Worm (Caenorhabditis elegans) whole organism, L1 larva: ENCODE results near the gene srsx-32.

ENCODE experiments used
- C04F5.9 ChIP-seq: sonication (generic microtip); optimal IDR thresholded peaks from 2 replicates; lab custom pipeline; 2016; ENCODE audit warnings: missing genetic modification characterization, missing compliant biosample characterization
- aha-1 ChIP-seq: fragments of 150-350 bp; optimal IDR thresholded peaks from 2 replicates; lab custom pipeline; 2014; ENCODE audit warnings: missing biosample characterization, missing genetic modification characterization
- alr-1 ChIP-seq: fragments of 200-800 bp; sonication (Bioruptor generic); optimal IDR thresholded peaks from 2 replicates; lab custom pipeline; 2018; ENCODE audit warnings: borderline replicate concordance, mild to moderate bottlenecking, missing genetic modification characterization, missing compliant biosample characterization
- aly-2 ChIP-seq: fragments of 150-350 bp; optimal IDR thresholded peaks from 2 replicates; lab custom pipeline; 2014; ENCODE audit warnings: missing biosample characterization, missing genetic modification characterization
- ama-1 ChIP-seq: fragments of 150-350 bp; optimal IDR thresholded peaks from 2 replicates; lab custom pipeline; 2014
- blmp-1 ChIP-seq: fragments of 150-350 bp; optimal IDR thresholded peaks from 2 replicates; lab custom pipeline; 2014; ENCODE audit warnings: missing biosample characterization, missing genetic modification characterization
- ceh-63 ChIP-seq: fragments of 200-800 bp; sonication (Bioruptor generic); optimal IDR thresholded peaks from 2 replicates; lab custom pipeline; 2018; ENCODE audit warnings: mild to moderate bottlenecking, missing genetic modification characterization, missing compliant biosample characterization
- ces-1 ChIP-seq: fragments of 150-350 bp; optimal IDR thresholded peaks from 2 replicates; lab custom pipeline; 2014; ENCODE audit warnings: missing biosample characterization, missing genetic modification reagents, missing genetic modification characterization
- efl-1 ChIP-seq, 4 experiments: fragments of 150-350 bp; optimal IDR thresholded peaks in 3 of 4; peaks in 1 of 4; 1 replicate in 1 of 4; 2 replicates in 3 of 4; lab custom pipeline; 2014; ENCODE audit warnings: missing biosample characterization in 2 of 4, missing genetic modification characterization in 2 of 4, missing genetic modification reagents in 2 of 4
- fos-1 ChIP-seq: fragments of 150-350 bp; optimal IDR thresholded peaks from 2 replicates; lab custom pipeline; 2014; ENCODE audit warnings: missing biosample characterization, missing genetic modification characterization
- grh-1 ChIP-seq: fragments of 200-800 bp; sonication (Bioruptor generic); IDR thresholded peaks from 2 replicates; pipeline ENCODE4 v1.3.6; 2022; ENCODE audit warnings: missing genetic modification reagents, missing genetic modification characterization, missing compliant biosample characterization
- hlh-17 ChIP-seq: fragments of 200-800 bp; sonication (Bioruptor generic); optimal IDR thresholded peaks from 2 replicates; lab custom pipeline; 2018; ENCODE audit warnings: missing genetic modification characterization, mild to moderate bottlenecking, missing compliant biosample characterization, moderate library complexity, borderline replicate concordance
- hlh-4 ChIP-seq: sonication (generic microtip); optimal IDR thresholded peaks from 2 replicates; lab custom pipeline; 2016; ENCODE audit warnings: mild to moderate bottlenecking, missing genetic modification characterization, missing compliant biosample characterization
- isw-1 ChIP-seq: fragments of 200-800 bp; sonication (Bioruptor generic); IDR thresholded peaks from 2 replicates; pipeline ENCODE4 v1.3.6; 2022; ENCODE audit warnings: missing genetic modification characterization, missing compliant biosample characterization
- lin-13 ChIP-seq: fragments of 150-350 bp; optimal IDR thresholded peaks from 2 replicates; lab custom pipeline; 2014; ENCODE audit warnings: missing biosample characterization, missing genetic modification reagents, missing genetic modification characterization
- lin-15B ChIP-seq: fragments of 150-350 bp; sonication (generic microtip); optimal IDR thresholded peaks from 3 replicates; lab custom pipeline; 2014; ENCODE audit warnings: missing biosample characterization, missing genetic modification characterization
- lin-39 ChIP-seq: fragments of 150-350 bp; optimal IDR thresholded peaks from 2 replicates; lab custom pipeline; 2014; ENCODE audit warnings: missing biosample characterization, missing genetic modification reagents, missing genetic modification characterization
- lir-3 ChIP-seq: sonication (generic microtip); optimal IDR thresholded peaks from 2 replicates; lab custom pipeline; 2016; ENCODE audit warnings: mild to moderate bottlenecking, missing genetic modification characterization, moderate library complexity, missing compliant biosample characterization; ENCODE audit not compliant: poor library complexity
- mdl-1 ChIP-seq, 2 experiments: fragments of 150-350 bp; optimal IDR thresholded peaks; 2 replicates each; lab custom pipeline; 2014 to 2017; ENCODE audit warnings: missing biosample characterization in 2 of 2, missing genetic modification characterization in 2 of 2, inconsistent platforms in 1 of 2
- mef-2 ChIP-seq: fragments of 150-350 bp; optimal IDR thresholded peaks from 2 replicates; lab custom pipeline; 2014; ENCODE audit warnings: missing biosample characterization, missing genetic modification characterization
- nhr-19 ChIP-seq: fragments of 200-800 bp; sonication (Bioruptor generic); conservative IDR thresholded peaks from 2 replicates; pipeline ENCODE4 v1.3.6; 2022; ENCODE audit warnings: missing genetic modification characterization, missing compliant biosample characterization
- nhr-20 ChIP-seq: sonication (generic microtip); optimal IDR thresholded peaks from 2 replicates; lab custom pipeline; 2016; ENCODE audit warnings: mild to moderate bottlenecking, missing genetic modification characterization, missing compliant biosample characterization
- nhr-237 ChIP-seq: fragments of 150-350 bp; optimal IDR thresholded peaks from 2 replicates; lab custom pipeline; 2014; ENCODE audit warnings: missing biosample characterization, missing genetic modification characterization
- nhr-84 ChIP-seq: sonication (generic microtip); optimal IDR thresholded peaks from 2 replicates; lab custom pipeline; 2017; ENCODE audit warnings: missing biosample characterization, missing genetic modification characterization
- nhr-90 ChIP-seq: sonication (generic microtip); optimal IDR thresholded peaks from 2 replicates; lab custom pipeline; 2016; ENCODE audit warnings: mild to moderate bottlenecking, missing genetic modification characterization, missing compliant biosample characterization; ENCODE audit not compliant: poor library complexity
- pag-3 ChIP-seq: sonication (generic microtip); optimal IDR thresholded peaks from 2 replicates; lab custom pipeline; 2017; ENCODE audit warnings: missing genetic modification characterization, mild to moderate bottlenecking, missing compliant biosample characterization, antibody characterized with exemption, borderline replicate concordance; ENCODE audit not compliant: insufficient read depth
- pax-3 ChIP-seq: fragments of 200-800 bp; sonication (Bioruptor generic); optimal IDR thresholded peaks from 2 replicates; lab custom pipeline; 2018; ENCODE audit warnings: mild to moderate bottlenecking, missing genetic modification characterization, moderate library complexity, missing compliant biosample characterization
- pqm-1 ChIP-seq: sonication (generic microtip); optimal IDR thresholded peaks from 3 replicates; lab custom pipeline; 2017; ENCODE audit warnings: missing biosample characterization, missing genetic modification characterization
- sptf-1 ChIP-seq: fragments of 150-350 bp; optimal IDR thresholded peaks from 2 replicates; lab custom pipeline; 2014; ENCODE audit warnings: missing biosample characterization, missing genetic modification characterization
- sup-37 ChIP-seq: fragments of 200-800 bp; sonication (Bioruptor generic); optimal IDR thresholded peaks from 2 replicates; lab custom pipeline; 2018; ENCODE audit warnings: mild to moderate bottlenecking, missing genetic modification characterization, missing compliant biosample characterization
- tlp-1 ChIP-seq: fragments of 150-350 bp; optimal IDR thresholded peaks from 2 replicates; lab custom pipeline; 2014; ENCODE audit warnings: missing biosample characterization, missing genetic modification characterization
- unc-30 ChIP-seq: sonication (generic microtip); optimal IDR thresholded peaks from 2 replicates; lab custom pipeline; 2017; ENCODE audit warnings: missing biosample characterization, missing genetic modification characterization
- vab-15 ChIP-seq: sonication (generic microtip); optimal IDR thresholded peaks from 2 replicates; lab custom pipeline; 2017; ENCODE audit warnings: missing genotype, mild to moderate bottlenecking, missing genetic modification characterization, missing compliant biosample characterization
- xbp-1 ChIP-seq: sonication (generic microtip); optimal IDR thresholded peaks from 2 replicates; lab custom pipeline; 2016; ENCODE audit warnings: missing genetic modification characterization, missing compliant biosample characterization
- zag-1 ChIP-seq: fragments of 150-350 bp; optimal IDR thresholded peaks from 2 replicates; lab custom pipeline; 2014; ENCODE audit warnings: missing biosample characterization, missing genetic modification characterization

Gene srsx-32

ce11 chrV:7017059-7017458, at the start of gene srsx-32:
Gene srsx-32 (plus strand): TSS chrV:7017359.
- TF ChIP-seq pag-3 (tag; lab: Kevin White, UChicago) (no peak), vab-15 (no peak), nhr-90 (no peak)

ce11 chrV:6969950-6970532, 47.1 kb upstream of the srsx-32 start, which contains the start of gene ptr-15:
Gene ptr-15 (minus strand): TSS chrV:6970000.
- TF ChIP-seq tlp-1 (tag; lab: Kevin White, UChicago) (no peak), efl-1 (optimal IDR thresholded peaks at IDR 0.05; lab: Kevin White, UChicago) (no peak), efl-1 (GFP tag; optimal IDR thresholded peaks at IDR 0.05 in 1 of 2; lab: Kevin White, UChicago) (peak in 1 of 2 experiments; percentile 60), blmp-1 (tag; lab: Kevin White, UChicago) (peak; percentile 74)
- TF ChIP-seq, all 84 proteins: peak for 2

- no peak for TF ChIP-seq isw-1 (GFP tag; lab: Robert Waterston, UW)
- TF ChIP-seq zag-1 (tag; lab: Kevin White, UChicago) = no peak
- TF ChIP-seq pax-3 = no peak
- no peak for TF ChIP-seq ceh-63 (GFP tag; lab: Kevin White, UChicago)
- TF ChIP-seq lin-39 (tag; lab: Kevin White, UChicago) = no peak
- TF ChIP-seq C04F5.9 (tag; lab: Kevin White, UChicago) = no peak
- TF ChIP-seq pqm-1 (tag; lab: Kevin White, UChicago) = no peak
- no peak for TF ChIP-seq lin-13 (GFP tag; lab: Kevin White, UChicago)
- TF ChIP-seq aly-2 (tag; lab: Kevin White, UChicago) = no peak
- no peak for TF ChIP-seq nhr-20
- TF ChIP-seq nhr-19 (GFP tag; lab: Robert Waterston, UW) = no peak
- no peak for TF ChIP-seq fos-1
- TF ChIP-seq pag-3 (tag; lab: Kevin White, UChicago) = no peak
- TF ChIP-seq unc-30 (tag; lab: Kevin White, UChicago) = no peak
- no peak for TF ChIP-seq hlh-4 (tag; lab: Kevin White, UChicago)
Observed at ce11 chrV:6971567-6971966, 45.6 kb upstream of the srsx-32 start, which contains the start of gene srx-59. Gene srx-59 (plus strand): TSS chrV:6971867.

ce11 chrV:6976047-6976446, 41.1 kb upstream of the srsx-32 start, which contains the start of gene srx-16:
Gene srx-16 (plus strand): TSS chrV:6976347.
- TF ChIP-seq pag-3 (tag; lab: Kevin White, UChicago) = no peak
- TF ChIP-seq mef-2 (tag; lab: Kevin White, UChicago) = no peak
- TF ChIP-seq ama-1 = no peak
- no peak for TF ChIP-seq blmp-1 (tag; lab: Kevin White, UChicago)
- no peak for TF ChIP-seq hlh-17 (GFP tag; lab: Kevin White, UChicago)
- TF ChIP-seq unc-30 (tag; lab: Kevin White, UChicago) = no peak
- no peak for TF ChIP-seq ces-1 (GFP tag; lab: Kevin White, UChicago)

- TF ChIP-seq mdl-1 (tag; optimal IDR thresholded peaks at IDR 0.05; lab: Kevin White, UChicago) (no peak), pax-3 (no peak), nhr-237 (tag; lab: Kevin White, UChicago) (no peak), unc-30 (tag; lab: Kevin White, UChicago) (no peak), grh-1 (GFP tag; lab: Robert Waterston, UW) (no peak), xbp-1 (tag; lab: Kevin White, UChicago) (no peak), nhr-84 (tag; lab: Kevin White, UChicago) (no peak), sup-37 (GFP tag; lab: Kevin White, UChicago) (no peak), lir-3 (tag; lab: Kevin White, UChicago) (no peak), sptf-1 (tag; lab: Kevin White, UChicago) (no peak), nhr-19 (GFP tag; lab: Robert Waterston, UW) (no peak), lin-15B (tag; lab: Kevin White, UChicago) (no peak), alr-1 (tag; lab: Kevin White, UChicago) (no peak), aha-1 (tag; lab: Kevin White, UChicago) (no peak)
Observed at ce11 chrV:6979019-6979418, 38.1 kb upstream of the srsx-32 start, which contains the start of gene sre-12. Gene sre-12 (minus strand): TSS chrV:6979119.
